Fruit fly (Drosophila melanogaster): ENCODE measurements around the gene CG13005.

CG13005 gene

DNA sequence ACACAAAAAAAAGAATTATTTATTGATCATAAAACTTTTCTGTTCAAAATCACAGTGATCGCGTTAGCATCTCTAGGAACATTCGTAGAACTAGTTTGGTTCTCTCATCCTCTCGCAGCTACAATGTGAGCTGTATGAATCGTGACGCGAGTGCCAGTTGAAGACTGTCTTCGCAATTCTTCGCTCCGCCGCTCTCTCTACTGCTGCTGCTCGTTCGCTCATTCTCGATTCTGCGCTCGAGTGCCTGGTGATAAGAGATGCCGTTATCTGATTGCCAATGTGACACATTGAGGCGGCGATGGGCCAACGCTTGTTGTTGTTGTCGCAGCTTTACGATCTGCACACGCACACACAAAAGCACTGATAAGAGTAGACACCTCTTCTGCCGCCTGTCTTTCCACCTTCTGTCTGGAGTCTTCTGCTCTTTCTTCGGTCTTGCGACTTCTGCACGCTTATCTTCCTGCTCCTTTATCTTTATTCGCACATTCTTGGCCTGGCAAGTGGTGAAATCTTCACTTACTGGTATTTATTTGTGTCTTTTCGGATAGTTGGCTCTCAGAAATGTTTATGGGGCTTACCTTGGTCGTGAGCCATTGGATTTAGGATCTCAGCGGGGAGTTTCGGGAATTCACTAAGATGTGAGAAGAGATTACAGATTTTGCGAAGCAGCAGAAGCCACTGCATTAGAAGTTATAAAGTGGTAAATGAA, 32.8 kb downstream of the CG13005 start:
- TF ChIP-seq sug (tag; optimal IDR thresholded peaks at IDR 0.05) (peak; percentile 28), CG34376 (GFP tag; optimal IDR thresholded peaks at IDR 0.05) (peak; percentile 45), CG15011 (GFP tag; optimal IDR thresholded peaks at IDR 0.05) (no peak), Hey (tag; optimal IDR thresholded peaks at IDR 0.05) (no peak), Adf1 (GFP tag; IDR thresholded peaks at IDR 0.05) (peak; percentile 39; the same call in 1 of the 2 replicates), sr (GFP tag; IDR thresholded peaks at IDR 0.05) (no peak), grn (GFP tag; optimal IDR thresholded peaks at IDR 0.05) (peak; percentile 11), rib (GFP tag; IDR thresholded peaks at IDR 0.05) (0 out of 2 replicates have a peak, but pooled peaks have one; percentile 53), TFAM (GFP tag; optimal IDR thresholded peaks at IDR 0.05) (no peak), jigr1 (GFP tag; IDR thresholded peaks at IDR 0.05) (no peak), chinmo (GFP tag; IDR thresholded peaks at IDR 0.05; ENCODE audit: partially characterized antibody) (peak; percentile 84; the same call in 2 of the 4 replicates), sd (tag; optimal IDR thresholded peaks at IDR 0.05) (peak; percentile 63), CG3281 (GFP tag; optimal IDR thresholded peaks at IDR 0.05) (peak; percentile 8), MTF-1 (GFP tag; optimal IDR thresholded peaks at IDR 0.05; ENCODE audit: borderline replicate concordance) (peak; percentile 17), Sry-β (GFP tag; optimal IDR thresholded peaks at IDR 0.05) (peak; percentile 65), CG4360 (GFP tag; IDR thresholded peaks at IDR 0.05) (peak; percentile 53), CG15514 (GFP tag; optimal IDR thresholded peaks at IDR 0.05) (peak; percentile 89), CG14710 (tag; optimal IDR thresholded peaks at IDR 0.05) (no peak), so (GFP tag; IDR thresholded peaks at IDR 0.05) (0 out of 3 replicates have a peak, but pooled peaks have one; percentile 43), CG32532 (GFP tag; IDR thresholded peaks at IDR 0.05) (peak; percentile 34; the same call in 1 of the 2 replicates), CG15479 (GFP tag; optimal IDR thresholded peaks at IDR 0.05) (peak; percentile 15), CG12942 (GFP tag; optimal IDR thresholded peaks at IDR 0.05) (no peak), Med (GFP tag) (peak; percentile 36), dpn (GFP tag; optimal IDR thresholded peaks at IDR 0.05) (no peak), cg (GFP tag; optimal IDR thresholded peaks at IDR 0.05) (peak; percentile 8), CG8281 (tag; optimal IDR thresholded peaks at IDR 0.05) (peak; percentile 65), CG18599 (GFP tag; optimal IDR thresholded peaks at IDR 0.05) (peak; percentile 2), CG3995 (GFP tag; optimal IDR thresholded peaks at IDR 0.05) (peak; percentile 93), eyg (GFP tag; optimal IDR thresholded peaks at IDR 0.05) (no peak), Taf1 (GFP tag; IDR thresholded peaks at IDR 0.05) (no peak), Trl (optimal IDR thresholded peaks at IDR 0.05) (peak; percentile 52 to 64), Trl (GFP tag; optimal IDR thresholded peaks at IDR 0.05) (no peak), scrt (GFP tag; optimal IDR thresholded peaks at IDR 0.05) (no peak)

DNA sequence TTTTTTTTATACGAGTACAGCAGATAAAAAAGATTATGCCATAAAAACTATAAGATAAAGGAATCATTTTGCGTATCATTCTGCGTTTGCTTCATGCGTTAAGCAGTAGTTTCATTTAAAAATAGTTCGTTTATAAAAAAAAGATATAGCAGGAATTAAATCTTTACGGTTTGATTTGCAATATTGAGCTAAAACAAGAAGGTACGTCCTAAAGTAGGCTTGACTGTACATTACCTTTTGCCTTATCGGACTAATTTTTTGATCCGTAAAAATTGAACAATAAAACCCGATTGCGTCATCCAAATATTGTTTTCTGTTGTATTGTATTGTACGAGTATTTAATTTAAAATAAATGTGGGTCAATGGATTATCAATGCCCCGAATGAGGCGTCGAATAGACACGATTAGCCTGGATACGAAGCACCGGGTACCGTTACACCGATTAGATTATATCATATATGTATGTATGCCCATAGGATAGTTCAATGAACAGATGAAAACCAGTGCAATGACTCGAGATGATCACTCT, 33.4 kb downstream of the CG13005 start:
- TF ChIP-seq sens (GFP tag) (peak; percentile 60), grau (tag; optimal IDR thresholded peaks at IDR 0.05) (peak; percentile 46), CG34376 (GFP tag; optimal IDR thresholded peaks at IDR 0.05) (no peak), Ssrp (tag; optimal IDR thresholded peaks at IDR 0.05) (no peak), H2.0 (GFP tag; IDR thresholded peaks at IDR 0.05) (no peak), CG2678 (tag; optimal IDR thresholded peaks at IDR 0.05) (peak; percentile 25), Pdp1 (GFP tag; optimal IDR thresholded peaks at IDR 0.05) (peak in 1 of 2 experiments; percentile 71)

Measured in whole organism, embryonic.